Worm (Caenorhabditis elegans) whole organism, young adult: ENCODE results near the gene F13B12.1.

Experiments used
- B0019.2 ChIP-seq: fragments of 200-800 bp; sonication (Bioruptor generic); conservative IDR thresholded peaks from 2 replicates; pipeline ENCODE4 v1.3.6; 2022; ENCODE audit warnings: missing genetic modification reagents, missing genetic modification characterization, missing compliant biosample characterization
- B0035.1 ChIP-seq: sonication (generic microtip); optimal IDR thresholded peaks from 2 replicates; lab custom pipeline; 2016; ENCODE audit warnings: missing genetic modification characterization, mild to moderate bottlenecking, missing compliant biosample characterization, missing genotype, missing genetic modification reagents
- B0336.3 ChIP-seq: fragments of 200-800 bp; sonication (Bioruptor generic); IDR thresholded peaks from 2 replicates; pipeline ENCODE4 v1.3.6; 2022; ENCODE audit warnings: missing genetic modification characterization, missing compliant biosample characterization
- C17E4.6 ChIP-seq: fragments of 200-800 bp; sonication (Bioruptor generic); IDR thresholded peaks from 2 replicates; pipeline ENCODE4 v1.3.6; 2022; ENCODE audit warnings: missing genetic modification reagents, missing genetic modification characterization, missing compliant biosample characterization
- F22D6.2 ChIP-seq: sonication (generic microtip); optimal IDR thresholded peaks from 2 replicates; lab custom pipeline; 2016; ENCODE audit warnings: mild to moderate bottlenecking, missing genetic modification characterization, missing compliant biosample characterization
- F33H1.4 ChIP-seq: fragments of 200-800 bp; sonication (Bioruptor generic); IDR thresholded peaks from 2 replicates; pipeline ENCODE4 v1.3.6; 2022; ENCODE audit warnings: missing genetic modification reagents, missing genetic modification characterization, missing compliant biosample characterization
- F49E8.2 ChIP-seq: sonication (generic microtip); optimal IDR thresholded peaks from 3 replicates; lab custom pipeline; 2017; ENCODE audit warnings: missing genetic modification characterization, mild to moderate bottlenecking, missing compliant biosample characterization, antibody characterized with exemption, moderate library complexity; ENCODE audit not compliant: insufficient read depth
- F55B11.4 ChIP-seq: sonication (generic microtip); optimal IDR thresholded peaks from 2 replicates; lab custom pipeline; 2016; ENCODE audit warnings: missing compliant biosample characterization, missing genetic modification characterization, borderline replicate concordance; ENCODE audit not compliant: insufficient read depth
- K11D2.4 ChIP-seq: fragments of 200-800 bp; sonication (Bioruptor generic); IDR thresholded peaks from 2 replicates; pipeline ENCODE4 v1.3.6; 2022; ENCODE audit warnings: missing genetic modification reagents, missing genetic modification characterization, missing compliant biosample characterization
- T07F8.4 ChIP-seq: sonication (generic microtip); optimal IDR thresholded peaks from 2 replicates; lab custom pipeline; 2016; ENCODE audit warnings: mild to moderate bottlenecking, missing genetic modification characterization, moderate library complexity, missing compliant biosample characterization
- Y53F4B.3 ChIP-seq: fragments of 200-800 bp; sonication (Bioruptor generic); IDR thresholded peaks from 2 replicates; pipeline ENCODE4 v1.3.6; 2022; ENCODE audit warnings: missing genetic modification reagents, missing genetic modification characterization, missing compliant biosample characterization
- Y53G8AR.9 ChIP-seq: fragments of 200-800 bp; sonication (Bioruptor generic); conservative IDR thresholded peaks from 2 replicates; pipeline ENCODE4 v1.3.6; 2022; ENCODE audit warnings: missing genetic modification reagents, missing genetic modification characterization, missing compliant biosample characterization
- Y67H2A.10 ChIP-seq: fragments of 200-800 bp; sonication (Bioruptor generic); conservative IDR thresholded peaks from 2 replicates; pipeline ENCODE4 v1.3.6; 2022; ENCODE audit warnings: missing genetic modification reagents, missing genetic modification characterization, missing compliant biosample characterization
- Y79H2A.3 ChIP-seq: fragments of 200-800 bp; sonication (Bioruptor generic); conservative IDR thresholded peaks from 2 replicates; pipeline ENCODE4 v1.3.6; 2022; ENCODE audit warnings: missing genetic modification reagents, missing genetic modification characterization, missing compliant biosample characterization
- akir-1 ChIP-seq: fragments of 200-800 bp; sonication (Bioruptor generic); optimal IDR thresholded peaks from 2 replicates; lab custom pipeline; 2018; ENCODE audit warnings: mild to moderate bottlenecking, missing genetic modification characterization, moderate library complexity, missing compliant biosample characterization
- aptf-3 ChIP-seq: fragments of 200-800 bp; sonication (Bioruptor generic); IDR thresholded peaks from 2 replicates; pipeline ENCODE4 v1.3.6; 2022; ENCODE audit warnings: missing genetic modification characterization, missing compliant biosample characterization
- atf-7 ChIP-seq: sonication (generic microtip); optimal IDR thresholded peaks from 2 replicates; lab custom pipeline; 2017; ENCODE audit warnings: mild to moderate bottlenecking, missing genetic modification characterization, missing compliant biosample characterization
- attf-6 ChIP-seq: fragments of 200-800 bp; sonication (Bioruptor generic); IDR thresholded peaks from 2 replicates; pipeline ENCODE4 v1.3.6; 2022; ENCODE audit warnings: missing genetic modification reagents, missing genetic modification characterization, missing compliant biosample characterization
- ceh-100 ChIP-seq: fragments of 200-800 bp; sonication (Bioruptor generic); IDR thresholded peaks from 2 replicates; pipeline ENCODE4 v1.3.6; 2022; ENCODE audit warnings: missing genetic modification reagents, missing genetic modification characterization, missing compliant biosample characterization
- ceh-27 ChIP-seq: fragments of 200-800 bp; sonication (Bioruptor generic); optimal IDR thresholded peaks from 2 replicates; lab custom pipeline; 2018; ENCODE audit warnings: mild to moderate bottlenecking, missing genetic modification characterization, moderate library complexity, missing compliant biosample characterization
- ceh-58 ChIP-seq: fragments of 200-800 bp; sonication (Bioruptor generic); IDR thresholded peaks from 2 replicates; pipeline ENCODE4 v1.3.6; 2022; ENCODE audit warnings: missing genetic modification characterization, missing compliant biosample characterization
- ceh-91 ChIP-seq: fragments of 200-800 bp; sonication (Bioruptor generic); IDR thresholded peaks from 2 replicates; pipeline ENCODE4 v1.3.6; 2022; ENCODE audit warnings: missing genetic modification reagents, missing genetic modification characterization, missing compliant biosample characterization
- egl-18 ChIP-seq: fragments of 200-800 bp; sonication (Bioruptor generic); IDR thresholded peaks from 2 replicates; pipeline ENCODE4 v1.3.6; 2022; ENCODE audit warnings: missing genetic modification reagents, missing genetic modification characterization, missing compliant biosample characterization
- ekl-4 ChIP-seq: fragments of 200-800 bp; sonication (Bioruptor generic); IDR thresholded peaks from 2 replicates; pipeline ENCODE4 v1.3.6; 2022; ENCODE audit warnings: missing genetic modification reagents, missing genetic modification characterization, missing compliant biosample characterization
- ets-4 ChIP-seq: fragments of 200-800 bp; sonication (Bioruptor generic); optimal IDR thresholded peaks from 2 replicates; lab custom pipeline; 2018; ENCODE audit warnings: mild to moderate bottlenecking, missing genetic modification characterization, missing compliant biosample characterization
- hlh-12 ChIP-seq: sonication (generic microtip); optimal IDR thresholded peaks from 2 replicates; lab custom pipeline; 2016; ENCODE audit warnings: missing genetic modification characterization, missing compliant biosample characterization
- let-607 ChIP-seq, 2 experiments: fragments of 200-800 bp in 1 of 2; sonication (Bioruptor generic) in 1 of 2; sonication (generic microtip) in 1 of 2; optimal IDR thresholded peaks; 2 replicates each; lab custom pipeline; 2016 to 2018; ENCODE audit warnings: mild to moderate bottlenecking in 2 of 2, missing compliant biosample characterization in 2 of 2, missing genetic modification characterization in 2 of 2, moderate library complexity in 2 of 2, missing genotype in 1 of 2
- lin-26 ChIP-seq: fragments of 200-800 bp; sonication (Bioruptor generic); IDR thresholded peaks from 2 replicates; pipeline ENCODE4 v1.3.6; 2022; ENCODE audit warnings: missing genetic modification reagents, missing genetic modification characterization, missing compliant biosample characterization
- lin-40 ChIP-seq: sonication (generic microtip); optimal IDR thresholded peaks from 2 replicates; lab custom pipeline; 2016; ENCODE audit warnings: missing genetic modification characterization, mild to moderate bottlenecking, missing compliant biosample characterization, missing genotype, missing genetic modification reagents
- lsl-1 ChIP-seq: fragments of 200-800 bp; sonication (Bioruptor generic); optimal IDR thresholded peaks from 2 replicates; lab custom pipeline; 2018; ENCODE audit warnings: mild to moderate bottlenecking, missing genetic modification characterization, moderate library complexity, missing compliant biosample characterization
- madf-8 ChIP-seq: fragments of 200-800 bp; sonication (Bioruptor generic); conservative IDR thresholded peaks from 2 replicates; pipeline ENCODE4 v1.3.6; 2022; ENCODE audit warnings: missing genetic modification reagents, missing genetic modification characterization, missing compliant biosample characterization
- mes-4 ChIP-seq: sonication (generic microtip); optimal IDR thresholded peaks from 2 replicates; lab custom pipeline; 2016; ENCODE audit warnings: missing genotype, missing genetic modification characterization, missing compliant biosample characterization
- nfyb-1 ChIP-seq: fragments of 200-800 bp; sonication (Bioruptor generic); IDR thresholded peaks from 2 replicates; pipeline ENCODE4 v1.3.6; 2022; ENCODE audit warnings: missing genetic modification reagents, missing genetic modification characterization, missing compliant biosample characterization
- nhr-120 ChIP-seq: fragments of 200-800 bp; sonication (Bioruptor generic); IDR thresholded peaks from 2 replicates; pipeline ENCODE4 v1.3.6; 2022; ENCODE audit warnings: missing genetic modification characterization, missing compliant biosample characterization
- nhr-27 ChIP-seq: fragments of 200-800 bp; sonication (Bioruptor generic); optimal IDR thresholded peaks from 2 replicates; lab custom pipeline; 2018; ENCODE audit warnings: mild to moderate bottlenecking, missing genetic modification characterization, moderate library complexity, missing compliant biosample characterization
- pbrm-1 ChIP-seq: fragments of 200-800 bp; sonication (Bioruptor generic); IDR thresholded peaks from 2 replicates; pipeline ENCODE4 v1.3.6; 2022; ENCODE audit warnings: missing genetic modification reagents, missing genetic modification characterization, missing compliant biosample characterization
- pha-4 ChIP-seq: fragments of 150-350 bp; sonication (generic microtip); optimal IDR thresholded peaks from 2 replicates; lab custom pipeline; 2014; ENCODE audit warnings: missing biosample characterization, missing genetic modification reagents, missing genetic modification characterization
- rcor-1 ChIP-seq: fragments of 200-800 bp; sonication (Bioruptor generic); IDR thresholded peaks from 2 replicates; pipeline ENCODE4 v1.3.6; 2022; ENCODE audit warnings: missing genetic modification reagents, missing genetic modification characterization, missing compliant biosample characterization
- sea-2 ChIP-seq: fragments of 200-800 bp; sonication (Bioruptor generic); IDR thresholded peaks from 2 replicates; pipeline ENCODE4 v1.3.6; 2022; ENCODE audit warnings: missing genetic modification characterization, missing compliant biosample characterization
- snpc-1.1 ChIP-seq: sonication (generic microtip); optimal IDR thresholded peaks from 2 replicates; lab custom pipeline; 2017; ENCODE audit warnings: missing genetic modification characterization, mild to moderate bottlenecking, missing compliant biosample characterization, antibody characterized with exemption, moderate library complexity, missing genotype, missing genetic modification reagents; ENCODE audit not compliant: insufficient read depth
- snpc-1.3 ChIP-seq: sonication (generic microtip); optimal IDR thresholded peaks from 2 replicates; lab custom pipeline; 2017; ENCODE audit warnings: missing genetic modification characterization, mild to moderate bottlenecking, missing compliant biosample characterization, antibody characterized with exemption, moderate library complexity, missing genotype, missing genetic modification reagents; ENCODE audit not compliant: insufficient read depth
- snpc-4 ChIP-seq, 5 experiments: fragments of 150-350 bp in 1 of 5; sonication (generic microtip) in 4 of 5; optimal IDR thresholded peaks; 2 replicates each; lab custom pipeline; 2014 to 2018; ENCODE audit warnings: missing genetic modification characterization in 5 of 5, missing biosample characterization in 3 of 5, antibody characterized with exemption in 2 of 5, mild to moderate bottlenecking in 2 of 5, missing compliant biosample characterization in 2 of 5, missing genotype in 2 of 5, moderate library complexity in 2 of 5, missing genetic modification reagents in 1 of 5
- unc-62 ChIP-seq: fragments of 150-350 bp; optimal IDR thresholded peaks from 2 replicates; lab custom pipeline; 2014; ENCODE audit warnings: missing biosample characterization, missing genetic modification reagents, missing genetic modification characterization
- ztf-25 ChIP-seq: fragments of 200-800 bp; sonication (Bioruptor generic); IDR thresholded peaks from 2 replicates; pipeline ENCODE4 v1.3.6; 2022; ENCODE audit warnings: missing genetic modification reagents, missing genetic modification characterization, missing compliant biosample characterization
- ztf-28 ChIP-seq: fragments of 200-800 bp; sonication (Bioruptor generic); IDR thresholded peaks from 2 replicates; pipeline ENCODE4 v1.3.6; 2022; ENCODE audit warnings: missing genetic modification reagents, missing genetic modification characterization, missing compliant biosample characterization
- ztf-3 ChIP-seq: fragments of 200-800 bp; sonication (Bioruptor generic); optimal IDR thresholded peaks from 2 replicates; lab custom pipeline; 2018; ENCODE audit warnings: mild to moderate bottlenecking, missing genetic modification characterization, missing compliant biosample characterization
- ztf-6 ChIP-seq: fragments of 200-800 bp; sonication (Bioruptor generic); IDR thresholded peaks from 2 replicates; pipeline ENCODE4 v1.3.6; 2022; ENCODE audit warnings: missing genetic modification reagents, missing genetic modification characterization, missing compliant biosample characterization

F13B12.1 gene

DNA sequence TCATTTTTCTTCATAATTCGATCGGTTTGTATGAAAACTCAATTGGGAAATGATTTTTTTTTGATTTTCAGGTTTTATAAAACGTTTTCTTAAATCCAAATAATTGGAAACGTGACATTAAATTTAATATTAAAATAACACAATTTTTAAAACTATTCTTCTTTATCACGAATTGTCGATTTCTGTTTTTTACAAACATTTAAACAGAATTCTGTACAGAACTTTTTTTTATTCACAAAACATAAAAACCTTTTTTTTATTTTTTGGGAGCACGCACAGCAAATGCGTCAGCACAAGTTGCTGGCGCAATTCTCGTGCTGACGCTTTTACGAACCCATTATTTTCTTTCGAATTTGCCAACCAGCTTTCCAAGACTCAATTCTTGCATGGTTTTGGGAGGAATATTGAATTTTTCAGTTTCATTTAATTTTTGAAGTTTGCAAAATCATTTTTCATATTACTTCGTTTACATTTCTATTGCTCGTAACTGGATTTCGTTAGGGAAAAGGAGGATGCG is 50.6 kb downstream of the F13B12.1 start, which contains the start of gene mpz-5 (continued):
- TF ChIP-seq ceh-100 (GFP tag; lab: Robert Waterston, UW) (no peak), mes-4 (tag; lab: Kevin White, UChicago) (no peak), hlh-12 (tag; lab: Kevin White, UChicago) (no peak), lin-26 (no peak), F22D6.2 (tag; lab: Kevin White, UChicago) (no peak), snpc-1.1 (tag; lab: Kevin White, UChicago) (no peak), pha-4 (tag; lab: Kevin White, UChicago) (no peak), B0336.3 (GFP tag; lab: Robert Waterston, UW) (peak; percentile 46; the same call in 1 of the 2 replicates), K11D2.4 (GFP tag; lab: Robert Waterston, UW) (0 out of 2 replicates have a peak, but pooled peaks have one; percentile 39), let-607 (tag; optimal IDR thresholded peaks at IDR 0.05; lab: Kevin White, UChicago) (peak in 1 of 2 experiments; percentile 49), akir-1 (GFP tag; lab: Kevin White, UChicago) (no peak), ceh-27 (GFP tag; lab: Kevin White, UChicago) (no peak), pbrm-1 (peak; percentile 68; the same call in 1 of the 2 replicates), Y53F4B.3 (GFP tag; lab: Robert Waterston, UW) (no peak), C17E4.6 (GFP tag; lab: Robert Waterston, UW) (no peak), attf-6 (GFP tag; lab: Robert Waterston, UW) (no peak), ztf-6 (no peak), ztf-25 (GFP tag; lab: Robert Waterston, UW) (no peak), atf-7 (tag; lab: Kevin White, UChicago) (no peak), unc-62 (no peak), lsl-1 (GFP tag; lab: Kevin White, UChicago) (peak; percentile 50), snpc-4 (GFP tag; optimal IDR thresholded peaks at IDR 0.05; lab: Kevin White, UChicago) (peak; percentile 38), snpc-4 (tag; optimal IDR thresholded peaks at IDR 0.05; lab: Kevin White, UChicago) (peak in 3 of 4 experiments; percentile 40 to 58 (median 55)), F33H1.4 (GFP tag; lab: Robert Waterston, UW) (peak; percentile 72), egl-18 (GFP tag; lab: Robert Waterston, UW) (no peak), ceh-58 (GFP tag; lab: Robert Waterston, UW) (no peak), ekl-4 (no peak), Y67H2A.10 (no peak), B0019.2 (GFP tag; lab: Robert Waterston, UW) (no peak), ceh-91 (GFP tag; lab: Robert Waterston, UW) (no peak), Y79H2A.3 (GFP tag; lab: Robert Waterston, UW) (no peak), lin-40 (tag; lab: Kevin White, UChicago) (peak; percentile 68), B0035.1 (no peak), nhr-120 (GFP tag; lab: Robert Waterston, UW) (no peak), ztf-3 (GFP tag; lab: Kevin White, UChicago) (no peak), F55B11.4 (tag; lab: Kevin White, UChicago) (no peak), aptf-3 (GFP tag; lab: Robert Waterston, UW) (no peak), nhr-27 (tag; lab: Kevin White, UChicago) (no peak), ets-4 (GFP tag; lab: Kevin White, UChicago) (no peak), madf-8 (GFP tag; lab: Robert Waterston, UW) (no peak), sea-2 (GFP tag; lab: Robert Waterston, UW) (no peak), Y53G8AR.9 (GFP tag; lab: Robert Waterston, UW) (peak; percentile 35; the same call in 1 of the 2 replicates), nfyb-1 (GFP tag; lab: Robert Waterston, UW) (peak; percentile 67), ztf-28 (GFP tag; lab: Robert Waterston, UW) (no peak), T07F8.4 (tag; lab: Kevin White, UChicago) (no peak), rcor-1 (GFP tag; lab: Robert Waterston, UW) (peak; percentile 62), snpc-1.3 (tag; lab: Kevin White, UChicago) (no peak), F49E8.2 (peak; percentile 12)
